Fruit fly (Drosophila melanogaster): ENCODE data around the gene PlexB.

Gene PlexB

dm6 chr4:58896-59525, 15.4 kb upstream of the PlexB start:
- TF ChIP-seq Eip74EF (GFP tag; optimal IDR thresholded peaks at IDR 0.05) (peak in 1 of 2 experiments; percentile 50), CG12769 (tag; optimal IDR thresholded peaks at IDR 0.05) (peak; percentile 21), CG4854 (GFP tag; optimal IDR thresholded peaks at IDR 0.05) (peak; percentile 9), sima (GFP tag; optimal IDR thresholded peaks at IDR 0.05) (no peak), CG30403 (GFP tag; optimal IDR thresholded peaks at IDR 0.05) (no peak), sug (tag; optimal IDR thresholded peaks at IDR 0.05) (peak; percentile 18), CG32767 (GFP tag; IDR thresholded peaks at IDR 0.05) (peak; percentile 83; the same call in 1 of the 2 replicates), CG3281 (GFP tag; optimal IDR thresholded peaks at IDR 0.05) (peak; percentile 12), CG15011 (GFP tag; optimal IDR thresholded peaks at IDR 0.05) (no peak), crp (GFP tag; optimal IDR thresholded peaks at IDR 0.05) (no peak), CG12659 (GFP tag; optimal IDR thresholded peaks at IDR 0.05) (no peak), B-H2 (GFP tag; optimal IDR thresholded peaks at IDR 0.05) (peak; percentile 31), CG9817 (tag; optimal IDR thresholded peaks at IDR 0.05) (no peak), CG4424 (GFP tag; optimal IDR thresholded peaks at IDR 0.05) (no peak), CG11695 (GFP tag; IDR thresholded peaks at IDR 0.05) (no peak), CG4360 (GFP tag; IDR thresholded peaks at IDR 0.05) (no peak), mirr (GFP tag; optimal IDR thresholded peaks at IDR 0.05) (peak; percentile 78), hbn (GFP tag; IDR thresholded peaks at IDR 0.05; ENCODE audit: partially characterized antibody) (no peak), CG34376 (GFP tag; optimal IDR thresholded peaks at IDR 0.05) (peak; percentile 31), MESR4 (GFP tag; optimal IDR thresholded peaks at IDR 0.05) (peak; percentile 51), CG2678 (tag; optimal IDR thresholded peaks at IDR 0.05) (peak; percentile 20), odd (GFP tag; optimal IDR thresholded peaks at IDR 0.05) (peak; percentile 36), sd (tag; optimal IDR thresholded peaks at IDR 0.05) (peak; percentile 49), fd96Cb (tag; optimal IDR thresholded peaks at IDR 0.05) (no peak), chn (GFP tag; optimal IDR thresholded peaks at IDR 0.05) (no peak), abd-A (tag; optimal IDR thresholded peaks at IDR 0.05) (peak; percentile 68), pita (GFP tag; optimal IDR thresholded peaks at IDR 0.05) (no peak), CG33557 (GFP tag; optimal IDR thresholded peaks at IDR 0.05) (peak; percentile 48), CG13894 (tag; optimal IDR thresholded peaks at IDR 0.05) (peak; percentile 75), CG8924 (tag; optimal IDR thresholded peaks at IDR 0.05) (peak; percentile 83), tin (GFP tag; optimal IDR thresholded peaks at IDR 0.05) (no peak), kni (GFP tag; optimal IDR thresholded peaks at IDR 0.05) (peak; percentile 88), wek (GFP tag; optimal IDR thresholded peaks at IDR 0.05) (peak; percentile 49), CG30020 (tag; optimal IDR thresholded peaks at IDR 0.05) (peak; percentile 78), usp (GFP tag; optimal IDR thresholded peaks at IDR 0.05) (no peak), sqz (GFP tag; optimal IDR thresholded peaks at IDR 0.05) (peak; percentile 65), chinmo (GFP tag; IDR thresholded peaks at IDR 0.05; ENCODE audit: partially characterized antibody) (no peak; the same call in 3 of the 4 replicates), CG8290 (GFP tag; optimal IDR thresholded peaks at IDR 0.05) (no peak), CG8290 (tag; optimal IDR thresholded peaks at IDR 0.05) (peak; percentile 31 to 52), CG7745 (tag; optimal IDR thresholded peaks at IDR 0.05) (peak; percentile 50), CG15479 (GFP tag; optimal IDR thresholded peaks at IDR 0.05) (peak; percentile 91), otp (GFP tag; IDR thresholded peaks at IDR 0.05) (no peak), CrebB (tag; optimal IDR thresholded peaks at IDR 0.05) (peak; percentile 57), rib (GFP tag; IDR thresholded peaks at IDR 0.05) (peak; percentile 55; the same call in 1 of the 2 replicates), CG10209 (GFP tag; optimal IDR thresholded peaks at IDR 0.05) (no peak), tll (GFP tag; optimal IDR thresholded peaks at IDR 0.05) (peak in 1 of 2 experiments; percentile 16), Drgx (GFP tag; IDR thresholded peaks at IDR 0.05) (no peak), gsb (GFP tag; IDR thresholded peaks at IDR 0.05) (no peak), az2 (GFP tag; optimal IDR thresholded peaks at IDR 0.05) (no peak)
